Fruit fly (Drosophila melanogaster): ENCODE data around the gene Trpml.

The Trpml gene

dm6 chr3L:19670492-19670891 is 47.6 kb downstream of the Trpml start (continued):
- TF ChIP-seq Stat92E (GFP tag; optimal IDR thresholded peaks at IDR 0.05) (no peak), ab (GFP tag; optimal IDR thresholded peaks at IDR 0.05) (no peak), pb (GFP tag; optimal IDR thresholded peaks at IDR 0.05) (no peak), CG30403 (GFP tag; optimal IDR thresholded peaks at IDR 0.05) (peak; percentile 23), Atf3 (GFP tag; optimal IDR thresholded peaks at IDR 0.05) (no peak), dmrt11E (tag; optimal IDR thresholded peaks at IDR 0.05) (peak; percentile 35), CG3995 (GFP tag; optimal IDR thresholded peaks at IDR 0.05) (no peak), Ssrp (tag; optimal IDR thresholded peaks at IDR 0.05) (peak; percentile 35), CG31388 (GFP tag; optimal IDR thresholded peaks at IDR 0.05) (no peak), CG14667 (GFP tag; IDR thresholded peaks at IDR 0.05) (no peak), CG12942 (GFP tag; optimal IDR thresholded peaks at IDR 0.05) (peak; percentile 9), usp (GFP tag; optimal IDR thresholded peaks at IDR 0.05) (no peak), CG15601 (tag; optimal IDR thresholded peaks at IDR 0.05) (peak; percentile 35), lmd (GFP tag; IDR thresholded peaks at IDR 0.05) (peak; percentile 20; the same call in 1 of the 2 replicates), sens (GFP tag) (peak; percentile 66), CG6791 (GFP tag; IDR thresholded peaks at IDR 0.05; ENCODE audit: partially characterized antibody) (no peak), Lhr (GFP tag; optimal IDR thresholded peaks at IDR 0.05) (no peak), gcm (GFP tag; optimal IDR thresholded peaks at IDR 0.05) (no peak), Pdp1 (GFP tag; optimal IDR thresholded peaks at IDR 0.05) (no peak), Side (GFP tag; optimal IDR thresholded peaks at IDR 0.05) (no peak), org-1 (GFP tag; optimal IDR thresholded peaks at IDR 0.05) (no peak), CG8388 (GFP tag; optimal IDR thresholded peaks at IDR 0.05) (peak; percentile 51), Tbp (GFP tag; optimal IDR thresholded peaks at IDR 0.05) (no peak), abd-A (tag; optimal IDR thresholded peaks at IDR 0.05) (no peak), run (tag; optimal IDR thresholded peaks at IDR 0.05) (no peak), zfh1 (GFP tag; IDR thresholded peaks at IDR 0.05) (peak; percentile 68; the same call in 2 of the 3 replicates), exex (tag; optimal IDR thresholded peaks at IDR 0.05) (no peak), CG16863 (GFP tag; optimal IDR thresholded peaks at IDR 0.05) (no peak), CG4730 (GFP tag; IDR thresholded peaks at IDR 0.05) (no peak), HLH3B (GFP tag; IDR thresholded peaks at IDR 0.05) (peak; percentile 63), CG10209 (GFP tag; optimal IDR thresholded peaks at IDR 0.05) (no peak), Six4 (GFP tag; optimal IDR thresholded peaks at IDR 0.05) (no peak), fd96Cb (tag; optimal IDR thresholded peaks at IDR 0.05) (peak; percentile 38), D19B (GFP tag; optimal IDR thresholded peaks at IDR 0.05) (no peak), CG13424 (tag; optimal IDR thresholded peaks at IDR 0.05) (peak; percentile 38), so (GFP tag; IDR thresholded peaks at IDR 0.05) (no peak), CG15696 (tag; optimal IDR thresholded peaks at IDR 0.05) (no peak), Abd-B (GFP tag; optimal IDR thresholded peaks at IDR 0.05) (no peak), al (GFP tag; IDR thresholded peaks at IDR 0.05) (no peak), CG17361 (GFP tag; IDR thresholded peaks at IDR 0.05) (peak; percentile 50; the same call in 2 of the 3 replicates), Meics (GFP tag; optimal IDR thresholded peaks at IDR 0.05) (no peak), CG14050 (GFP tag; IDR thresholded peaks at IDR 0.05) (peak; percentile 42; the same call in 2 of the 3 replicates), prd (optimal IDR thresholded peaks at IDR 0.05) (no peak), prd (GFP tag; IDR thresholded peaks at IDR 0.05) (peak; percentile 61), cato (GFP tag; optimal IDR thresholded peaks at IDR 0.05; ENCODE audit: borderline replicate concordance) (no peak), slou (GFP tag; optimal IDR thresholded peaks at IDR 0.05) (no peak), Neu2 (GFP tag; optimal IDR thresholded peaks at IDR 0.05; ENCODE audit: borderline replicate concordance) (no peak), tio (GFP tag; optimal IDR thresholded peaks at IDR 0.05) (no peak), CG1602 (GFP tag; optimal IDR thresholded peaks at IDR 0.05) (no peak), Gug (GFP tag; IDR thresholded peaks at IDR 0.05) (no peak), HLH54F (GFP tag; optimal IDR thresholded peaks at IDR 0.05) (no peak), CoRest (tag; optimal IDR thresholded peaks at IDR 0.05) (peak; percentile 41)

Data from whole organism, embryonic.